Fruit fly (Drosophila melanogaster) whole organism, adult: Measurements from ENCODE around the gene capt.

Experiments
- CG11617 ChIP-seq: fragments of 200-800 bp; sonication (Bioruptor generic); optimal IDR thresholded peaks from 2 replicates; lab custom pipeline; 2017; ENCODE audit warnings: mild to moderate bottlenecking, missing biosample characterization, missing genetic modification reagents, missing genetic modification characterization
- CG7045 ChIP-seq: fragments of 200-800 bp; sonication (Bioruptor generic); optimal IDR thresholded peaks from 2 replicates; lab custom pipeline; 2017; ENCODE audit warnings: missing biosample characterization, mild to moderate bottlenecking, missing genetic modification characterization
- CG7101 ChIP-seq: fragments of 200-800 bp; sonication (Bioruptor generic); optimal IDR thresholded peaks from 2 replicates; lab custom pipeline; 2018; ENCODE audit warnings: missing biosample characterization, mild to moderate bottlenecking, missing genetic modification characterization, moderate library complexity
- Clk ChIP-seq: fragments of 200-800 bp; sonication (Bioruptor generic); optimal IDR thresholded peaks from 2 replicates; lab custom pipeline; 2017; ENCODE audit warnings: missing biosample characterization, missing genetic modification characterization
- Hr96 ChIP-seq: fragments of 200-800 bp; sonication (Bioruptor generic); optimal IDR thresholded peaks from 2 replicates; lab custom pipeline; 2016; ENCODE audit warnings: missing biosample characterization, missing genetic modification characterization
- bab1 ChIP-seq: fragments of 200-800 bp; sonication (Bioruptor generic); optimal IDR thresholded peaks from 3 replicates; lab custom pipeline; 2019; ENCODE audit warnings: missing biosample characterization, mild to moderate bottlenecking, missing genetic modification characterization, moderate library complexity
- cic ChIP-seq: fragments of 200-800 bp; sonication (Bioruptor generic); optimal IDR thresholded peaks from 2 replicates; lab custom pipeline; 2017; ENCODE audit warnings: missing biosample characterization, mild to moderate bottlenecking, missing genetic modification characterization, moderate library complexity

- TF ChIP-seq cic (peak; percentile 99), CG7045 (peak; percentile 26), CG7101 (tag; lab: Kevin White, UChicago) (no peak), Clk (GFP tag; lab: Kevin White, UChicago) (no peak), bab1 (no peak), CG11617 (GFP tag; lab: Kevin White, UChicago) (no peak), Hr96 (GFP tag; lab: Kevin White, UChicago) (peak; percentile 34)
Measured at dm6 chr2L:1116661-1117322, 41.3 kb downstream of the capt start.
